Worm (Caenorhabditis elegans) whole organism, L4 larva: Measurements from ENCODE around the gene F58E6.5.

Experiments used
- T26A8.4 ChIP-seq: fragments of 200-800 bp; sonication (Bioruptor generic); IDR thresholded peaks from 2 replicates; pipeline ENCODE4 v1.3.6; 2022; ENCODE audit warnings: missing genetic modification characterization, missing compliant biosample characterization
- ama-1 ChIP-seq: fragments of 150-350 bp; optimal IDR thresholded peaks from 2 replicates; lab custom pipeline; 2014; ENCODE audit warnings: inconsistent platforms, mixed read lengths
- daf-12 ChIP-seq: fragments of 150-350 bp; optimal IDR thresholded peaks from 2 replicates; lab custom pipeline; 2014; ENCODE audit warnings: missing biosample characterization, missing genetic modification reagents, missing genetic modification characterization
- egl-27 ChIP-seq: sonication (generic microtip); optimal IDR thresholded peaks from 3 replicates; lab custom pipeline; 2017; ENCODE audit warnings: missing biosample characterization, missing genetic modification reagents, missing genetic modification characterization
- lir-3 ChIP-seq: sonication (generic microtip); optimal IDR thresholded peaks from 2 replicates; lab custom pipeline; 2016; ENCODE audit warnings: mild to moderate bottlenecking, missing genetic modification characterization, missing compliant biosample characterization
- nhr-237 ChIP-seq: sonication (generic microtip); optimal IDR thresholded peaks from 2 replicates; lab custom pipeline; 2017; ENCODE audit warnings: missing biosample characterization, missing genetic modification characterization
- nhr-76 ChIP-seq: fragments of 150-350 bp; optimal IDR thresholded peaks from 2 replicates; lab custom pipeline; 2014; ENCODE audit warnings: missing biosample characterization, missing genetic modification characterization
- skn-1 ChIP-seq: fragments of 150-350 bp; optimal IDR thresholded peaks from 2 replicates; lab custom pipeline; 2014; ENCODE audit warnings: missing biosample characterization, missing genetic modification characterization

- no peak for TF ChIP-seq daf-12 (tag; lab: Kevin White, UChicago)
- TF ChIP-seq T26A8.4 (GFP tag; lab: Robert Waterston, UW) = no peak
- TF ChIP-seq nhr-76 = no peak
- TF ChIP-seq lir-3 (tag; lab: Kevin White, UChicago) = no peak
- TF ChIP-seq ama-1 (lab: Kevin White, UChicago) = no peak
- TF ChIP-seq nhr-237 (tag; lab: Kevin White, UChicago) = no peak
- no peak for TF ChIP-seq skn-1 (tag; lab: Kevin White, UChicago)
- no peak for TF ChIP-seq egl-27 (tag; lab: Kevin White, UChicago)
These were observed 47.8 kb downstream of the F58E6.5 start for ce11 chrV:9706592-9706991.
